Worm (Caenorhabditis elegans) whole organism, dauer: Measurements from ENCODE around the gene nhr-273.

Experiments used
- unc-62 ChIP-seq: sonication (generic microtip); optimal IDR thresholded peaks from 2 replicates; lab custom pipeline; 2017; ENCODE audit warnings: missing biosample characterization, missing genetic modification reagents, missing genetic modification characterization

Gene nhr-273

ce11 chrII:4454823-4455222 is 19.7 kb downstream of the nhr-273 start:
- no peak for TF ChIP-seq unc-62 (GFP tag; lab: Kevin White, UChicago)

ce11 chrII:4456024-4456423 is 20.9 kb downstream of the nhr-273 start:
- no peak for TF ChIP-seq unc-62 (GFP tag; lab: Kevin White, UChicago)

- TF ChIP-seq unc-62 (GFP tag; lab: Kevin White, UChicago), result no peak
Observed at ce11 chrII:4460297-4460696, 25.2 kb downstream of the nhr-273 start.

ce11 chrII:4460851-4461250 is 25.8 kb downstream of the nhr-273 start, which contains the start of the genes T12C9.7 and vps-18:
T12C9.7 (minus strand) TSS chrII:4460951.
vps-18 (plus strand) TSS chrII:4461130.
- no peak for TF ChIP-seq unc-62 (GFP tag; lab: Kevin White, UChicago)

- TF ChIP-seq unc-62 (GFP tag; lab: Kevin White, UChicago), result no peak
Observed at ce11 chrII:4462842-4463241, 27.7 kb downstream of the nhr-273 start.

- TF ChIP-seq unc-62 (GFP tag; lab: Kevin White, UChicago), result no peak
Observed at ce11 chrII:4467869-4468268, 32.8 kb downstream of the nhr-273 start, which contains the start of gene W06B4.2. W06B4.2 (plus strand) TSS chrII:4468169.

- TF ChIP-seq unc-62 (GFP tag; lab: Kevin White, UChicago), result no peak
Observed at ce11 chrII:4468897-4469459, 33.9 kb downstream of the nhr-273 start.

- no peak for TF ChIP-seq unc-62 (GFP tag; lab: Kevin White, UChicago)
Observed at ce11 chrII:4470972-4471645, 36.0 kb downstream of the nhr-273 start, which contains the start of gene W06B4.1. W06B4.1 (plus strand) TSS chrII:4471595.

ce11 chrII:4474005-4474655 is 39.0 kb downstream of the nhr-273 start:
- no peak for TF ChIP-seq unc-62 (GFP tag; lab: Kevin White, UChicago)

ce11 chrII:4478303-4478702 is 43.2 kb downstream of the nhr-273 start, which contains the start of gene T05C1.1:
T05C1.1 (plus strand) TSS chrII:4478603.
- TF ChIP-seq unc-62 (GFP tag; lab: Kevin White, UChicago), result no peak

- no peak for TF ChIP-seq unc-62 (GFP tag; lab: Kevin White, UChicago)
Observed at ce11 chrII:4482021-4482420, 46.9 kb downstream of the nhr-273 start, which contains the start of gene T05C1.2. T05C1.2 (minus strand) TSS chrII:4482121.
